Fruit fly (Drosophila melanogaster) whole organism, embryonic: Measurements from ENCODE around the gene Nthl1.
A peak's percentile ranks its signal among the peaks of the same experiment; 100 is the strongest.

ENCODE experiments used
- Abd-B ChIP-seq: fragments of 200-800 bp; sonication (Bioruptor generic); optimal IDR thresholded peaks from 2 replicates; lab custom pipeline; 2018; ENCODE audit warnings: missing biosample characterization, mild to moderate bottlenecking, missing genetic modification characterization, moderate library complexity
- Bgb ChIP-seq: fragments of 200-800 bp; sonication (Bioruptor generic); IDR thresholded peaks from 2 replicates; pipeline ENCODE4 v1.3.6; 2022; ENCODE audit warnings: missing biosample characterization, missing genetic modification characterization; ENCODE audit not compliant: partially characterized antibody
- Bteb2 ChIP-seq: fragments of 200-800 bp; sonication (Bioruptor generic); optimal IDR thresholded peaks from 2 replicates; lab custom pipeline; 2016; ENCODE audit warnings: missing biosample characterization, missing genetic modification characterization
- CG10274 ChIP-seq: fragments of 200-800 bp; sonication (Bioruptor generic); optimal IDR thresholded peaks from 3 replicates; lab custom pipeline; 2017; ENCODE audit warnings: missing biosample characterization, mild to moderate bottlenecking, missing genetic modification characterization
- CG10979 ChIP-seq: fragments of 200-800 bp; sonication (Bioruptor generic); optimal IDR thresholded peaks from 2 replicates; lab custom pipeline; 2018; ENCODE audit warnings: missing biosample characterization, mild to moderate bottlenecking, missing genetic modification characterization, moderate library complexity
- CG11456 ChIP-seq: fragments of 200-800 bp; sonication (Bioruptor generic); IDR thresholded peaks from 3 replicates; pipeline ENCODE4 v1.3.6; 2022; ENCODE audit warnings: missing biosample characterization, missing genetic modification characterization
- CG12299 ChIP-seq: fragments of 200-800 bp; sonication (Bioruptor generic); optimal IDR thresholded peaks from 2 replicates; lab custom pipeline; 2018; ENCODE audit warnings: missing biosample characterization, mild to moderate bottlenecking, missing genetic modification characterization
- CG1233 ChIP-seq: fragments of 200-800 bp; sonication (Bioruptor generic); optimal IDR thresholded peaks from 4 replicates; lab custom pipeline; 2018; ENCODE audit warnings: missing biosample characterization, mild to moderate bottlenecking, missing genetic modification characterization
- CG12659 ChIP-seq: fragments of 200-800 bp; sonication (Bioruptor generic); optimal IDR thresholded peaks from 3 replicates; lab custom pipeline; 2017; ENCODE audit warnings: mild to moderate bottlenecking, missing biosample characterization, missing genetic modification reagents, missing genetic modification characterization
- CG12744 ChIP-seq: fragments of 200-800 bp; sonication (Bioruptor generic); optimal IDR thresholded peaks from 2 replicates; lab custom pipeline; 2016; ENCODE audit warnings: missing biosample characterization, missing genetic modification characterization
- CG13296 ChIP-seq: fragments of 200-800 bp; sonication (Bioruptor generic); optimal IDR thresholded peaks from 3 replicates; lab custom pipeline; 2018; ENCODE audit warnings: missing biosample characterization, mild to moderate bottlenecking, missing genetic modification characterization
- CG13424 ChIP-seq: fragments of 200-800 bp; sonication (Bioruptor generic); optimal IDR thresholded peaks from 2 replicates; lab custom pipeline; 2019; ENCODE audit warnings: missing biosample characterization, mild to moderate bottlenecking, missing genetic modification characterization, moderate library complexity
- CG1792 ChIP-seq: fragments of 200-800 bp; sonication (Bioruptor generic); optimal IDR thresholded peaks from 2 replicates; lab custom pipeline; 2016; ENCODE audit warnings: missing biosample characterization, missing genetic modification characterization
- CG1832 ChIP-seq: fragments of 200-800 bp; sonication (Bioruptor generic); optimal IDR thresholded peaks from 2 replicates; lab custom pipeline; 2017; ENCODE audit warnings: missing biosample characterization, mild to moderate bottlenecking, missing genetic modification characterization, inconsistent platforms
- CG18619 ChIP-seq: fragments of 200-800 bp; sonication (Bioruptor generic); optimal IDR thresholded peaks from 3 replicates; lab custom pipeline; 2017; ENCODE audit warnings: missing biosample characterization, mild to moderate bottlenecking, missing genetic modification characterization
- CG2116 ChIP-seq: fragments of 200-800 bp; sonication (Bioruptor generic); optimal IDR thresholded peaks from 3 replicates; lab custom pipeline; 2018; ENCODE audit warnings: missing biosample characterization, mild to moderate bottlenecking, missing genetic modification characterization
- CG2678 ChIP-seq: fragments of 200-800 bp; sonication (Bioruptor generic); optimal IDR thresholded peaks from 3 replicates; lab custom pipeline; 2019; ENCODE audit warnings: missing biosample characterization, mild to moderate bottlenecking, missing genetic modification characterization, moderate library complexity
- CG31224 ChIP-seq: fragments of 200-800 bp; sonication (Bioruptor generic); IDR thresholded peaks from 2 replicates; pipeline ENCODE4 v1.3.6; 2022; ENCODE audit warnings: missing biosample characterization, missing genetic modification characterization
- CG34224 ChIP-seq: fragments of 200-800 bp; sonication (Bioruptor generic); IDR thresholded peaks from 3 replicates; pipeline ENCODE4 v1.3.6; 2022; ENCODE audit warnings: missing biosample characterization, missing genetic modification characterization; ENCODE audit not compliant: partially characterized antibody
- CG3838 ChIP-seq: fragments of 200-800 bp; sonication (Bioruptor generic); optimal IDR thresholded peaks from 3 replicates; lab custom pipeline; 2016; ENCODE audit warnings: missing biosample characterization, missing genetic modification characterization
- CG5180 ChIP-seq: fragments of 200-800 bp; sonication (Bioruptor generic); optimal IDR thresholded peaks from 3 replicates; lab custom pipeline; 2017; ENCODE audit warnings: missing biosample characterization, missing genetic modification characterization, mild to moderate bottlenecking, moderate library complexity, missing genetic modification reagents
- CG8359 ChIP-seq: fragments of 200-800 bp; sonication (Bioruptor generic); optimal IDR thresholded peaks from 2 replicates; lab custom pipeline; 2017; ENCODE audit warnings: missing biosample characterization, mild to moderate bottlenecking, missing genetic modification characterization, borderline replicate concordance
- CG8765 ChIP-seq: fragments of 200-800 bp; sonication (Bioruptor generic); IDR thresholded peaks from 2 replicates; pipeline ENCODE4 v1.3.6; 2022; ENCODE audit warnings: missing biosample characterization, missing genetic modification characterization
- CG9727 ChIP-seq: fragments of 200-800 bp; sonication (Bioruptor generic); optimal IDR thresholded peaks from 3 replicates; lab custom pipeline; 2017; ENCODE audit warnings: missing biosample characterization, mild to moderate bottlenecking, missing genetic modification characterization
- CG9797 ChIP-seq: fragments of 200-800 bp; sonication (Bioruptor generic); optimal IDR thresholded peaks from 3 replicates; lab custom pipeline; 2018; ENCODE audit warnings: missing biosample characterization, mild to moderate bottlenecking, missing genetic modification characterization
- CG9817 ChIP-seq: fragments of 200-800 bp; sonication (Bioruptor generic); optimal IDR thresholded peaks from 2 replicates; lab custom pipeline; 2018; ENCODE audit warnings: missing biosample characterization, mild to moderate bottlenecking, missing genetic modification characterization, moderate library complexity
- Camta ChIP-seq: fragments of 200-800 bp; sonication (Bioruptor generic); optimal IDR thresholded peaks from 2 replicates; lab custom pipeline; 2016; ENCODE audit warnings: missing biosample characterization, missing genetic modification characterization
- D19A ChIP-seq: fragments of 200-800 bp; optimal IDR thresholded peaks from 3 replicates; lab custom pipeline; 2019; ENCODE audit warnings: missing biosample characterization, mild to moderate bottlenecking, missing genetic modification characterization, moderate library complexity
- Dbx ChIP-seq: fragments of 200-800 bp; sonication (Bioruptor generic); IDR thresholded peaks from 3 replicates; pipeline ENCODE4 v1.3.6; 2022; ENCODE audit warnings: missing biosample characterization, missing genetic modification characterization
- ERR ChIP-seq: fragments of 200-800 bp; sonication (Bioruptor generic); optimal IDR thresholded peaks from 2 replicates; lab custom pipeline; 2016; ENCODE audit warnings: missing biosample characterization, missing genetic modification characterization
- Ets97D ChIP-seq: fragments of 200-800 bp; sonication (Bioruptor generic); optimal IDR thresholded peaks from 3 replicates; lab custom pipeline; 2016; ENCODE audit warnings: missing biosample characterization, missing genetic modification characterization
- Fer2 ChIP-seq: fragments of 200-800 bp; sonication (Bioruptor generic); optimal IDR thresholded peaks from 2 replicates; lab custom pipeline; 2018; ENCODE audit warnings: missing biosample characterization, mild to moderate bottlenecking, missing genetic modification characterization, moderate library complexity
- GATAe ChIP-seq: fragments of 200-800 bp; sonication (Bioruptor generic); conservative IDR thresholded peaks from 2 replicates; pipeline ENCODE4 v1.3.6; 2022; ENCODE audit warnings: missing biosample characterization, missing genetic modification characterization
- HHEX ChIP-seq: fragments of 200-800 bp; sonication (Bioruptor generic); optimal IDR thresholded peaks from 3 replicates; lab custom pipeline; 2017; ENCODE audit warnings: missing biosample characterization, mild to moderate bottlenecking, missing genetic modification characterization, missing genetic modification reagents
- Hand ChIP-seq: fragments of 200-800 bp; sonication (Bioruptor generic); optimal IDR thresholded peaks from 2 replicates; lab custom pipeline; 2017; ENCODE audit warnings: mild to moderate bottlenecking, missing biosample characterization, missing genetic modification reagents, missing genetic modification characterization
- Hr3 ChIP-seq: fragments of 200-800 bp; sonication (Bioruptor generic); optimal IDR thresholded peaks from 3 replicates; lab custom pipeline; 2016; ENCODE audit warnings: missing biosample characterization, missing genetic modification characterization
- Max ChIP-seq: fragments of 200-800 bp; sonication (Bioruptor generic); optimal IDR thresholded peaks from 2 replicates; lab custom pipeline; 2016; ENCODE audit warnings: missing biosample characterization, mild to moderate bottlenecking, missing genetic modification characterization
- Taf1 ChIP-seq: fragments of 200-800 bp; sonication (Bioruptor generic); IDR thresholded peaks from 2 replicates; pipeline ENCODE4 v1.3.6; 2022; ENCODE audit warnings: missing biosample characterization, missing genetic modification characterization
- Trl ChIP-seq, 3 experiments: fragments of >200 bp in 2 of 3; fragments of 200-800 bp in 1 of 3; sonication (Bioruptor generic) in 1 of 3; optimal IDR thresholded peaks; 2 replicates in 1 of 3; 3 replicates in 2 of 3; lab custom pipeline; 2016 to 2017; ENCODE audit warnings: missing biosample characterization in 1 of 3, missing genetic modification characterization in 1 of 3
- ac ChIP-seq: fragments of 200-800 bp; sonication (Bioruptor generic); optimal IDR thresholded peaks from 3 replicates; lab custom pipeline; 2017; ENCODE audit warnings: missing biosample characterization, mild to moderate bottlenecking, missing genetic modification characterization
- az2 ChIP-seq: fragments of 200-800 bp; sonication (Bioruptor generic); optimal IDR thresholded peaks from 3 replicates; lab custom pipeline; 2016; ENCODE audit warnings: missing biosample characterization, missing genetic modification characterization
- chif ChIP-seq, 2 experiments: fragments of 200-800 bp; sonication (Bioruptor generic); optimal IDR thresholded peaks; 3 replicates each; lab custom pipeline; 2016; ENCODE audit warnings: missing biosample characterization in 2 of 2, missing genetic modification characterization in 2 of 2
- danr ChIP-seq: fragments of 200-800 bp; sonication (Bioruptor generic); IDR thresholded peaks from 2 replicates; pipeline ENCODE4 v1.3.6; 2022; ENCODE audit warnings: missing biosample characterization, missing genetic modification characterization
- dati ChIP-seq: fragments of 200-800 bp; sonication (Bioruptor generic); IDR thresholded peaks from 2 replicates; pipeline ENCODE4 v1.3.6; 2022; ENCODE audit warnings: missing biosample characterization, missing genetic modification characterization
- eve ChIP-seq, 2 experiments: fragments of >200 bp; optimal IDR thresholded peaks; 2 replicates each; lab custom pipeline; 2017; ENCODE audit warnings: missing biosample characterization in 2 of 2, missing genetic modification characterization in 2 of 2
- hth ChIP-seq: fragments of >200 bp; optimal IDR thresholded peaks from 2 replicates; lab custom pipeline; 2017; ENCODE audit warnings: inconsistent platforms
- mirr ChIP-seq: fragments of 200-800 bp; sonication (Bioruptor generic); optimal IDR thresholded peaks from 3 replicates; lab custom pipeline; 2018; ENCODE audit warnings: missing biosample characterization, mild to moderate bottlenecking, missing genetic modification characterization
- pfk ChIP-seq: fragments of 200-800 bp; sonication (Bioruptor generic); optimal IDR thresholded peaks from 2 replicates; lab custom pipeline; 2018; ENCODE audit warnings: missing biosample characterization, mild to moderate bottlenecking, missing genetic modification characterization, moderate library complexity
- slp2 ChIP-seq: fragments of 200-800 bp; sonication (Bioruptor generic); optimal IDR thresholded peaks from 2 replicates; lab custom pipeline; 2016; ENCODE audit warnings: missing biosample characterization, missing genetic modification characterization
- tio ChIP-seq: fragments of 200-800 bp; sonication (Bioruptor generic); optimal IDR thresholded peaks from 2 replicates; lab custom pipeline; 2017; ENCODE audit warnings: missing biosample characterization, missing genetic modification characterization, inconsistent platforms
- vfl ChIP-seq: fragments of 200-800 bp; sonication (Bioruptor generic); optimal IDR thresholded peaks from 2 replicates; lab custom pipeline; 2016; ENCODE audit warnings: missing biosample characterization, missing genetic modification characterization

Gene Nthl1

DNA sequence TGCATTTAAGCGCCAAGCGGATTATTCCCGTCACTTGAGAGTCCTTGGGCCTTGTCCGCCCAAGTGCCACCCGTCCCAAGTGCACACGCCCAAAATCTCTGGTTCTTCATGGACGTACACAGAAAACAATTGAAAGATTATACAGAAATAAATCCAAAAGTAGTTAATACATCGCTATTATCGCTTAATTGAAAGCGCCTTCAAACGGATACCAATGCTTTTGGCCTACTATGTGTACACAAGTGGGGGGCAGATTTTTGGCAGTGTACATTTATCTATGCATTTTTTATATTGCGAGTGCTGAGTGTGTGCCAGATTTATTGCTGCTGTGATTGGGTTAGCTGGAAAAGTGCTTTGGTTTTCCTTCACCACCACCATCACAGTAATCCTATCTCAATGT is 21.0 kb upstream of the Nthl1 start (continued):
- no peak for TF ChIP-seq CG3838
- TF ChIP-seq CG12659 (GFP tag; lab: Kevin White, UChicago) = no peak
- no peak for TF ChIP-seq CG34224 (GFP tag; lab: Robert Waterston, UW)
- no peak for TF ChIP-seq Max (GFP tag; lab: Kevin White, UChicago)
- no peak for TF ChIP-seq vfl (GFP tag; lab: Kevin White, UChicago)
- no peak for TF ChIP-seq CG12744 (GFP tag; lab: Kevin White, UChicago)
- TF ChIP-seq CG12299 (tag; lab: Kevin White, UChicago) = no peak
- no peak for TF ChIP-seq ac (GFP tag; lab: Kevin White, UChicago)
- no peak for TF ChIP-seq hth (lab: Kevin White, UChicago)
- TF ChIP-seq CG11456 (GFP tag; lab: Robert Waterston, UW) = no peak
- no peak for TF ChIP-seq mirr
- TF ChIP-seq Abd-B (GFP tag; lab: Kevin White, UChicago) = no peak
- no peak for TF ChIP-seq Fer2 (tag; lab: Kevin White, UChicago)
- TF ChIP-seq CG1233 (GFP tag; lab: Kevin White, UChicago) = no peak
- no peak for TF ChIP-seq Bteb2 (GFP tag; lab: Kevin White, UChicago)
- TF ChIP-seq Camta = no peak
- TF ChIP-seq Ets97D (GFP tag; lab: Kevin White, UChicago) = no peak
- TF ChIP-seq CG2678 (tag; lab: Kevin White, UChicago) = peak; percentile 8
- no peak for TF ChIP-seq slp2 (GFP tag; lab: Kevin White, UChicago)
- no peak for TF ChIP-seq CG2116 (GFP tag; lab: Kevin White, UChicago)
- TF ChIP-seq Taf1 (GFP tag; lab: Robert Waterston, UW) = no peak
- TF ChIP-seq az2 = peak; percentile 18
- no peak for TF ChIP-seq ERR (GFP tag; lab: Kevin White, UChicago)
- TF ChIP-seq D19A (tag; lab: Kevin White, UChicago) = no peak
- no peak for TF ChIP-seq GATAe (GFP tag; lab: Robert Waterston, UW)
- TF ChIP-seq CG18619 = no peak
- TF ChIP-seq CG10274 (GFP tag; lab: Kevin White, UChicago) = no peak
- TF ChIP-seq CG13296 (GFP tag; lab: Kevin White, UChicago) = no peak
- no peak for TF ChIP-seq CG1792 (GFP tag; lab: Kevin White, UChicago)
- TF ChIP-seq CG10979 = peak; percentile 14
- no peak for TF ChIP-seq Hand
- peak; percentile 14 for TF ChIP-seq CG9727
- no peak for TF ChIP-seq Hr3 (GFP tag; lab: Kevin White, UChicago)
- no peak for TF ChIP-seq Bgb
- no peak for TF ChIP-seq Trl (optimal IDR thresholded peaks at IDR 0.05; lab: Kevin White, UChicago)
- no peak for TF ChIP-seq Trl (GFP tag; optimal IDR thresholded peaks at IDR 0.05; lab: Kevin White, UChicago)
- TF ChIP-seq eve (GFP tag; optimal IDR thresholded peaks at IDR 0.05; lab: Kevin White, UChicago) = no peak
- TF ChIP-seq CG5180 = no peak
- TF ChIP-seq CG9817 (tag; lab: Kevin White, UChicago) = no peak
- TF ChIP-seq CG31224 (GFP tag; lab: Robert Waterston, UW) = no peak
- no peak for TF ChIP-seq CG8359
- no peak for TF ChIP-seq tio
- TF ChIP-seq CG9797 (GFP tag; lab: Kevin White, UChicago) = no peak
- no peak for TF ChIP-seq HHEX (GFP tag; lab: Kevin White, UChicago)
- no peak for TF ChIP-seq CG13424 (tag; lab: Kevin White, UChicago)
- peak in 1 of 2 experiments; percentile 21 for TF ChIP-seq chif (GFP tag; optimal IDR thresholded peaks at IDR 0.05; lab: Kevin White, UChicago)
- TF ChIP-seq danr = no peak
- no peak for TF ChIP-seq CG8765 (GFP tag; lab: Robert Waterston, UW)
- no peak for TF ChIP-seq Dbx (GFP tag; lab: Robert Waterston, UW)
- no peak for TF ChIP-seq dati (GFP tag; lab: Robert Waterston, UW)
- TF ChIP-seq CG1832 (GFP tag; lab: Kevin White, UChicago) = no peak
- TF ChIP-seq pfk (GFP tag; lab: Kevin White, UChicago) = no peak
